Fruit fly (Drosophila melanogaster) whole organism, embryonic: Measurements from ENCODE around the gene Sec63.

Experiments
- CG10431 ChIP-seq: fragments of 200-800 bp; sonication (Bioruptor generic); optimal IDR thresholded peaks from 3 replicates; lab custom pipeline; 2018; ENCODE audit warnings: missing biosample characterization, mild to moderate bottlenecking, missing genetic modification characterization
- CG10959 ChIP-seq: fragments of 200-800 bp; sonication (Bioruptor generic); IDR thresholded peaks from 2 replicates; pipeline ENCODE4 v1.3.6; 2022; ENCODE audit warnings: missing biosample characterization, missing genetic modification characterization
- CG10979 ChIP-seq: fragments of 200-800 bp; sonication (Bioruptor generic); optimal IDR thresholded peaks from 2 replicates; lab custom pipeline; 2018; ENCODE audit warnings: missing biosample characterization, mild to moderate bottlenecking, missing genetic modification characterization, moderate library complexity
- CG11085 ChIP-seq: fragments of 200-800 bp; sonication (Bioruptor generic); IDR thresholded peaks from 2 replicates; pipeline ENCODE4 v1.3.6; 2022; ENCODE audit warnings: missing biosample characterization, missing genetic modification characterization
- CG11695 ChIP-seq: fragments of 200-800 bp; sonication (Bioruptor generic); IDR thresholded peaks from 3 replicates; pipeline ENCODE4 v1.3.6; 2022; ENCODE audit warnings: missing biosample characterization, missing genetic modification characterization
- CG12744 ChIP-seq: fragments of 200-800 bp; sonication (Bioruptor generic); optimal IDR thresholded peaks from 2 replicates; lab custom pipeline; 2016; ENCODE audit warnings: missing biosample characterization, missing genetic modification characterization
- CG12769 ChIP-seq: fragments of 200-800 bp; sonication (Bioruptor generic); optimal IDR thresholded peaks from 2 replicates; lab custom pipeline; 2019; ENCODE audit warnings: missing biosample characterization, mild to moderate bottlenecking, missing genetic modification characterization, moderate library complexity
- CG14014 ChIP-seq: fragments of 200-800 bp; sonication (Bioruptor generic); IDR thresholded peaks from 2 replicates; pipeline ENCODE4 v1.3.6; 2022; ENCODE audit warnings: missing biosample characterization, missing genetic modification characterization
- CG14050 ChIP-seq: fragments of 200-800 bp; sonication (Bioruptor generic); IDR thresholded peaks from 3 replicates; pipeline ENCODE4 v1.3.6; 2022; ENCODE audit warnings: missing biosample characterization, missing genetic modification characterization
- CG14667 ChIP-seq: fragments of 200-800 bp; sonication (Bioruptor generic); IDR thresholded peaks from 2 replicates; pipeline ENCODE4 v1.3.6; 2022; ENCODE audit warnings: missing biosample characterization, missing genetic modification characterization
- CG1647 ChIP-seq: fragments of 200-800 bp; sonication (Bioruptor generic); optimal IDR thresholded peaks from 3 replicates; lab custom pipeline; 2016; ENCODE audit warnings: missing biosample characterization, missing genetic modification characterization
- CG2120 ChIP-seq: fragments of 200-800 bp; sonication (Bioruptor generic); optimal IDR thresholded peaks from 3 replicates; lab custom pipeline; 2016; ENCODE audit warnings: missing biosample characterization, missing genetic modification characterization
- CG2129 ChIP-seq: fragments of 200-800 bp; sonication (Bioruptor generic); IDR thresholded peaks from 2 replicates; pipeline ENCODE4 v1.3.6; 2022; ENCODE audit warnings: missing biosample characterization, missing genetic modification characterization; ENCODE audit not compliant: partially characterized antibody
- CG2889 ChIP-seq: fragments of 200-800 bp; sonication (Bioruptor generic); IDR thresholded peaks from 3 replicates; pipeline ENCODE4 v1.3.6; 2022; ENCODE audit warnings: missing biosample characterization, missing genetic modification characterization
- CG31365 ChIP-seq: fragments of 200-800 bp; sonication (Bioruptor generic); optimal IDR thresholded peaks from 2 replicates; lab custom pipeline; 2018; ENCODE audit warnings: missing biosample characterization, mild to moderate bottlenecking, missing genetic modification characterization
- CG31441 ChIP-seq: fragments of 200-800 bp; sonication (Bioruptor generic); IDR thresholded peaks from 2 replicates; pipeline ENCODE4 v1.3.6; 2022; ENCODE audit warnings: missing biosample characterization, missing genetic modification characterization
- CG4424 ChIP-seq: fragments of 200-800 bp; sonication (Bioruptor generic); optimal IDR thresholded peaks from 3 replicates; lab custom pipeline; 2016; ENCODE audit warnings: missing biosample characterization, missing genetic modification characterization
- CG4854 ChIP-seq: fragments of 200-800 bp; sonication (Bioruptor generic); optimal IDR thresholded peaks from 2 replicates; lab custom pipeline; 2016; ENCODE audit warnings: missing biosample characterization, missing genetic modification characterization, inconsistent platforms
- CG6254 ChIP-seq: fragments of 200-800 bp; sonication (Bioruptor generic); optimal IDR thresholded peaks from 3 replicates; lab custom pipeline; 2017; ENCODE audit warnings: mild to moderate bottlenecking, missing biosample characterization, missing genetic modification reagents, missing genetic modification characterization
- CG6654 ChIP-seq: fragments of 200-800 bp; sonication (Bioruptor generic); optimal IDR thresholded peaks from 2 replicates; lab custom pipeline; 2017; ENCODE audit warnings: missing biosample characterization, mild to moderate bottlenecking, missing genetic modification characterization
- CG7271 ChIP-seq: fragments of 200-800 bp; sonication (Bioruptor generic); optimal IDR thresholded peaks from 2 replicates; lab custom pipeline; 2018; ENCODE audit warnings: missing biosample characterization, mild to moderate bottlenecking, missing genetic modification characterization, moderate library complexity
- CG8765 ChIP-seq: fragments of 200-800 bp; sonication (Bioruptor generic); IDR thresholded peaks from 2 replicates; pipeline ENCODE4 v1.3.6; 2022; ENCODE audit warnings: missing biosample characterization, missing genetic modification characterization
- CG9876 ChIP-seq: fragments of 200-800 bp; sonication (Bioruptor generic); optimal IDR thresholded peaks from 2 replicates; lab custom pipeline; 2016; ENCODE audit warnings: missing biosample characterization, missing genetic modification characterization
- CoRest ChIP-seq: fragments of 200-800 bp; sonication (Bioruptor generic); optimal IDR thresholded peaks from 3 replicates; lab custom pipeline; 2018; ENCODE audit warnings: missing biosample characterization, mild to moderate bottlenecking, missing genetic modification characterization, moderate library complexity
- Dad ChIP-seq: fragments of 200-800 bp; sonication (Bioruptor generic); optimal IDR thresholded peaks from 3 replicates; lab custom pipeline; 2016; ENCODE audit warnings: missing biosample characterization, missing genetic modification characterization
- Dfd ChIP-seq, 2 experiments: fragments of >200 bp; optimal IDR thresholded peaks; 2 replicates each; lab custom pipeline; 2017; ENCODE audit warnings: missing biosample characterization in 2 of 2, missing genetic modification characterization in 2 of 2
- HHEX ChIP-seq: fragments of 200-800 bp; sonication (Bioruptor generic); optimal IDR thresholded peaks from 3 replicates; lab custom pipeline; 2017; ENCODE audit warnings: missing biosample characterization, mild to moderate bottlenecking, missing genetic modification characterization, missing genetic modification reagents
- Jarid2 ChIP-seq: fragments of 200-800 bp; sonication (Bioruptor generic); optimal IDR thresholded peaks from 3 replicates; lab custom pipeline; 2017; ENCODE audit warnings: mild to moderate bottlenecking, missing biosample characterization, missing genetic modification reagents, missing genetic modification characterization
- Lim3 ChIP-seq: fragments of 200-800 bp; sonication (Bioruptor generic); IDR thresholded peaks from 2 replicates; pipeline ENCODE4 v1.3.6; 2022; ENCODE audit warnings: missing biosample characterization, missing genetic modification characterization
- Max ChIP-seq: fragments of 200-800 bp; sonication (Bioruptor generic); optimal IDR thresholded peaks from 2 replicates; lab custom pipeline; 2016; ENCODE audit warnings: missing biosample characterization, mild to moderate bottlenecking, missing genetic modification characterization
- Nf-YA ChIP-seq: fragments of 200-800 bp; sonication (Bioruptor generic); IDR thresholded peaks from 2 replicates; pipeline ENCODE4 v1.3.6; 2022; ENCODE audit warnings: missing biosample characterization, missing genetic modification characterization
- Taf1 ChIP-seq: fragments of 200-800 bp; sonication (Bioruptor generic); IDR thresholded peaks from 2 replicates; pipeline ENCODE4 v1.3.6; 2022; ENCODE audit warnings: missing biosample characterization, missing genetic modification characterization
- Trl ChIP-seq, 3 experiments: fragments of >200 bp in 2 of 3; fragments of 200-800 bp in 1 of 3; sonication (Bioruptor generic) in 1 of 3; optimal IDR thresholded peaks; 2 replicates in 1 of 3; 3 replicates in 2 of 3; lab custom pipeline; 2016 to 2017; ENCODE audit warnings: missing biosample characterization in 1 of 3, missing genetic modification characterization in 1 of 3
- Vsx1 ChIP-seq: fragments of 200-800 bp; sonication (Bioruptor generic); optimal IDR thresholded peaks from 2 replicates; lab custom pipeline; 2017; ENCODE audit warnings: missing biosample characterization, mild to moderate bottlenecking, missing genetic modification characterization, missing genetic modification reagents
- ab ChIP-seq: fragments of 200-800 bp; sonication (Bioruptor generic); optimal IDR thresholded peaks from 2 replicates; lab custom pipeline; 2016; ENCODE audit warnings: missing biosample characterization, missing genetic modification characterization
- amos ChIP-seq: fragments of 200-800 bp; sonication (Bioruptor generic); IDR thresholded peaks from 2 replicates; pipeline ENCODE4 v1.3.6; 2022; ENCODE audit warnings: missing biosample characterization, missing genetic modification characterization; ENCODE audit not compliant: partially characterized antibody
- bcd ChIP-seq: fragments of 200-800 bp; sonication (Bioruptor generic); optimal IDR thresholded peaks from 2 replicates; lab custom pipeline; 2017; ENCODE audit warnings: missing biosample characterization, mild to moderate bottlenecking, missing genetic modification characterization
- cg ChIP-seq: fragments of 200-800 bp; sonication (Bioruptor generic); optimal IDR thresholded peaks from 3 replicates; lab custom pipeline; 2019; ENCODE audit warnings: missing biosample characterization, mild to moderate bottlenecking, missing genetic modification characterization, moderate library complexity
- gsb-n ChIP-seq: fragments of 200-800 bp; sonication (Bioruptor generic); optimal IDR thresholded peaks from 3 replicates; lab custom pipeline; 2018; ENCODE audit warnings: missing biosample characterization, mild to moderate bottlenecking, missing genetic modification characterization
- hbn ChIP-seq: fragments of 200-800 bp; sonication (Bioruptor generic); IDR thresholded peaks from 2 replicates; pipeline ENCODE4 v1.3.6; 2022; ENCODE audit warnings: missing biosample characterization, missing genetic modification characterization; ENCODE audit not compliant: partially characterized antibody
- kah ChIP-seq: fragments of 200-800 bp; sonication (Bioruptor generic); optimal IDR thresholded peaks from 2 replicates; lab custom pipeline; 2018; ENCODE audit warnings: missing biosample characterization, mild to moderate bottlenecking, missing genetic modification characterization
- lbe ChIP-seq: fragments of 200-800 bp; sonication (Bioruptor generic); optimal IDR thresholded peaks from 2 replicates; lab custom pipeline; 2016; ENCODE audit warnings: missing biosample characterization, mild to moderate bottlenecking, missing genetic modification characterization
- lmd ChIP-seq: fragments of 200-800 bp; sonication (Bioruptor generic); IDR thresholded peaks from 2 replicates; pipeline ENCODE4 v1.3.6; 2022; ENCODE audit warnings: missing biosample characterization, missing genetic modification characterization
- pita ChIP-seq: fragments of 200-800 bp; sonication (Bioruptor generic); optimal IDR thresholded peaks from 2 replicates; lab custom pipeline; 2017; ENCODE audit warnings: missing biosample characterization, mild to moderate bottlenecking, missing genetic modification characterization
- psq ChIP-seq: fragments of 200-800 bp; sonication (Bioruptor generic); optimal IDR thresholded peaks from 2 replicates; lab custom pipeline; 2017; ENCODE audit warnings: missing biosample characterization, missing genetic modification characterization
- run ChIP-seq: fragments of 200-800 bp; sonication (Bioruptor generic); optimal IDR thresholded peaks from 3 replicates; lab custom pipeline; 2018; ENCODE audit warnings: missing biosample characterization, mild to moderate bottlenecking, missing genetic modification characterization
- sim ChIP-seq: fragments of 200-800 bp; sonication (Bioruptor generic); IDR thresholded peaks from 2 replicates; pipeline ENCODE4 v1.3.6; 2022; ENCODE audit warnings: missing biosample characterization, missing genetic modification characterization
- unc-4 ChIP-seq: fragments of 200-800 bp; sonication (Bioruptor generic); IDR thresholded peaks from 2 replicates; pipeline ENCODE4 v1.3.6; 2022; ENCODE audit warnings: missing biosample characterization, missing genetic modification characterization; ENCODE audit not compliant: partially characterized antibody
- unpg ChIP-seq: fragments of 200-800 bp; sonication (Bioruptor generic); optimal IDR thresholded peaks from 3 replicates; lab custom pipeline; 2018; ENCODE audit warnings: missing biosample characterization, mild to moderate bottlenecking, missing genetic modification characterization, moderate library complexity

The Sec63 gene

DNA sequence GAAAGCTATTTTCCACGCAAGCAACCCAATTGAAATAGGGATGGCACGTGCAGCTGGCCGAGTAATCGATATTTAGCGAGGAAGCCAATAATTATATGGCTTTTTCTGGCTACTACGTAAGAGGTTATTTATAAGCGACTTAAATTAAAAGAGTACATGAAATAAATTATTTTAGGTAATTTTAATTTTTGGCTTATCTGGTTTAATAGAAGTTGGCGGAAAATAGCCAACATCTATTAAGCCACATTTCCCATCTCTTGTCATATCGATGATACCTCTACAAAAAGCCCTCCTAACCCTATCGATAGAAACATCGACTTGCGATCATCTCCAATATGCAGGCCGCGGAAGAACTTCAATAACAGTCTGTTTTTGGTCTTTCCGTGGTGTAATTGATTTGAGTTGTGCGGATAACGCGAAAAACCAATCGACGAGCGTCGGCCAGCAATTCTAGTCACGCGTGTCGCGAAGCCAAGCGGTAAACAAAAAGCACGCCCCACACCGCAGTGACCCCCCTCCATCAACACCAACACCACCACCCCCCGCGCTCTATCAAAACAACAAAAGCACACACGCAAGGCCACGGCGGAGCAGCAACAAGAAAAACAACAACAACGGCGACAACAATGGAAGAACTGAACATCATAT lies 12.3 kb upstream of the Sec63 start, which contains the start of the genes Srp19 and qm (continued):
- TF ChIP-seq ab (no peak), CG12744 (GFP tag; lab: Kevin White, UChicago) (peak; percentile 13), HHEX (no peak), CG10979 (tag; lab: Kevin White, UChicago) (peak; percentile 27), Dad (GFP tag; lab: Kevin White, UChicago) (no peak), Dfd (GFP tag; optimal IDR thresholded peaks at IDR 0.05; lab: Kevin White, UChicago) (no peak), gsb-n (tag; lab: Kevin White, UChicago) (peak; percentile 22), CG11695 (GFP tag; lab: Robert Waterston, UW) (no peak), Vsx1 (GFP tag; lab: Kevin White, UChicago) (no peak), Taf1 (0 out of 2 replicates have a peak, but pooled peaks have one; percentile 17), CG11085 (GFP tag; lab: Robert Waterston, UW) (0 out of 2 replicates have a peak, but pooled peaks have one; percentile 12), CG1647 (peak; percentile 5), hbn (peak; percentile 72), CG2129 (GFP tag; lab: Robert Waterston, UW) (peak; percentile 59; the same call in 1 of the 2 replicates), Lim3 (GFP tag; lab: Robert Waterston, UW) (no peak), unc-4 (GFP tag; lab: Robert Waterston, UW) (peak; percentile 87), CG7271 (tag; lab: Kevin White, UChicago) (no peak), kah (GFP tag; lab: Kevin White, UChicago) (peak; percentile 28), CG8765 (no peak), CG31365 (tag; lab: Kevin White, UChicago) (no peak), CoRest (tag; lab: Kevin White, UChicago) (peak; percentile 68), CG4854 (GFP tag; lab: Kevin White, UChicago) (peak; percentile 26), psq (no peak), unpg (GFP tag; lab: Kevin White, UChicago) (peak; percentile 42), CG6254 (GFP tag; lab: Kevin White, UChicago) (no peak), lbe (GFP tag; lab: Kevin White, UChicago) (peak; percentile 18), CG2120 (GFP tag; lab: Kevin White, UChicago) (peak; percentile 78), CG14667 (GFP tag; lab: Robert Waterston, UW) (peak; percentile 30; the same call in 1 of the 2 replicates), Nf-YA (GFP tag; lab: Robert Waterston, UW) (no peak), CG10431 (GFP tag; lab: Kevin White, UChicago) (no peak), CG14014 (GFP tag; lab: Robert Waterston, UW) (peak; percentile 45), pita (no peak), CG10959 (no peak; the same call in 1 of the 2 replicates), cg (no peak), bcd (GFP tag; lab: Kevin White, UChicago) (peak; percentile 46), Jarid2 (peak; percentile 86), CG31441 (GFP tag; lab: Robert Waterston, UW) (peak; percentile 50; the same call in 1 of the 2 replicates), CG9876 (no peak), CG6654 (GFP tag; lab: Kevin White, UChicago) (no peak), CG4424 (peak; percentile 55), Max (GFP tag; lab: Kevin White, UChicago) (peak; percentile 44), CG12769 (tag; lab: Kevin White, UChicago) (peak; percentile 24), Trl (optimal IDR thresholded peaks at IDR 0.05; lab: Kevin White, UChicago) (no peak), Trl (GFP tag; optimal IDR thresholded peaks at IDR 0.05; lab: Kevin White, UChicago) (peak; percentile 70), amos (GFP tag; lab: Robert Waterston, UW) (peak; percentile 77), run (tag; lab: Kevin White, UChicago) (no peak), sim (GFP tag; lab: Robert Waterston, UW) (0 out of 2 replicates have a peak, but pooled peaks have one; percentile 31), CG14050 (no peak), CG2889 (GFP tag; lab: Robert Waterston, UW) (no peak), lmd (GFP tag; lab: Robert Waterston, UW) (peak; percentile 36; the same call in 1 of the 2 replicates)
